Fruit fly (Drosophila melanogaster): ENCODE results near the gene CG8209.
A peak's percentile ranks its signal among the peaks of the same experiment; 100 is the strongest.

The CG8209 gene

dm6 chr3L:8018665-8019070 is 42.5 kb downstream of the CG8209 start (continued):
- TF ChIP-seq CG16813 (GFP tag; IDR thresholded peaks at IDR 0.05; ENCODE audit: partially characterized antibody) (no peak), jigr1 (GFP tag; IDR thresholded peaks at IDR 0.05) (no peak), CG2116 (GFP tag; optimal IDR thresholded peaks at IDR 0.05) (no peak), kay (GFP tag; optimal IDR thresholded peaks at IDR 0.05) (no peak), tna (GFP tag; IDR thresholded peaks at IDR 0.05; ENCODE audit: partially characterized antibody) (no peak), Oli (tag; optimal IDR thresholded peaks at IDR 0.05) (no peak), sqz (GFP tag; optimal IDR thresholded peaks at IDR 0.05) (peak; percentile 41), Aef1 (GFP tag; IDR thresholded peaks at IDR 0.05) (no peak), shn (GFP tag; optimal IDR thresholded peaks at IDR 0.05) (no peak), CG10431 (GFP tag; optimal IDR thresholded peaks at IDR 0.05) (peak; percentile 63), CrebB (tag; optimal IDR thresholded peaks at IDR 0.05) (peak; percentile 30), Gsc (GFP tag; IDR thresholded peaks at IDR 0.05) (no peak), ci (GFP tag; IDR thresholded peaks at IDR 0.05) (peak; percentile 68; the same call in 2 of the 3 replicates), NFAT (GFP tag; IDR thresholded peaks at IDR 0.05) (no peak), ewg (GFP tag; optimal IDR thresholded peaks at IDR 0.05) (no peak), seq (GFP tag; IDR thresholded peaks at IDR 0.05) (no peak), CG11560 (tag; IDR thresholded peaks at IDR 0.05) (no peak), CG16815 (GFP tag; optimal IDR thresholded peaks at IDR 0.05) (no peak), chif (GFP tag; optimal IDR thresholded peaks at IDR 0.05) (no peak), her (GFP tag; optimal IDR thresholded peaks at IDR 0.05) (no peak), Kr (GFP tag; optimal IDR thresholded peaks at IDR 0.05) (no peak), CG3065 (GFP tag; optimal IDR thresholded peaks at IDR 0.05) (no peak), lola (GFP tag; optimal IDR thresholded peaks at IDR 0.05) (peak in 1 of 3 experiments; percentile 14), CG18011 (GFP tag; optimal IDR thresholded peaks at IDR 0.05) (no peak), MTF-1 (GFP tag; optimal IDR thresholded peaks at IDR 0.05; ENCODE audit: borderline replicate concordance) (peak; percentile 2), schlank (tag; optimal IDR thresholded peaks at IDR 0.05) (no peak), CG10274 (GFP tag; optimal IDR thresholded peaks at IDR 0.05) (no peak), CG8478 (optimal IDR thresholded peaks at IDR 0.05) (no peak), CG30403 (GFP tag; optimal IDR thresholded peaks at IDR 0.05) (no peak), CG18262 (tag; optimal IDR thresholded peaks at IDR 0.05) (peak; percentile 7), cwo (GFP tag; optimal IDR thresholded peaks at IDR 0.05) (peak; percentile 76), NK7.1 (GFP tag; optimal IDR thresholded peaks at IDR 0.05) (no peak), tup (GFP tag; optimal IDR thresholded peaks at IDR 0.05) (no peak), Dp (GFP tag; optimal IDR thresholded peaks at IDR 0.05) (no peak), sim (GFP tag; IDR thresholded peaks at IDR 0.05) (no peak), CG32532 (GFP tag; IDR thresholded peaks at IDR 0.05) (no peak), Mrtf (GFP tag; IDR thresholded peaks at IDR 0.05) (no peak), CG5245 (GFP tag; optimal IDR thresholded peaks at IDR 0.05) (no peak), CG31441 (GFP tag; IDR thresholded peaks at IDR 0.05) (peak; percentile 31; the same call in 1 of the 2 replicates), HLH3B (GFP tag; IDR thresholded peaks at IDR 0.05) (no peak), NC2α (GFP tag; optimal IDR thresholded peaks at IDR 0.05) (no peak), Hr51 (GFP tag; optimal IDR thresholded peaks at IDR 0.05) (peak in 1 of 2 experiments; percentile 31), en (GFP tag; optimal IDR thresholded peaks at IDR 0.05) (no peak), CG10565 (GFP tag; optimal IDR thresholded peaks at IDR 0.05) (no peak), hb (GFP tag; IDR thresholded peaks at IDR 0.05; ENCODE audit: partially characterized antibody) (no peak), CG12659 (GFP tag; optimal IDR thresholded peaks at IDR 0.05) (no peak), CG9932 (GFP tag; IDR thresholded peaks at IDR 0.05) (no peak), Antp (GFP tag; optimal IDR thresholded peaks at IDR 0.05) (no peak), CG13624 (GFP tag; optimal IDR thresholded peaks at IDR 0.05) (no peak), E2f1 (GFP tag; IDR thresholded peaks at IDR 0.05) (no peak), insv (GFP tag; optimal IDR thresholded peaks at IDR 0.05) (no peak), CG6765 (GFP tag; optimal IDR thresholded peaks at IDR 0.05) (no peak)
